Worm (Caenorhabditis elegans): Measurements from ENCODE around the gene flad-1.

ce11 chrII:9984866-9985336, 41.0 kb downstream of the flad-1 start:
- TF ChIP-seq ceh-36 (tag; optimal IDR thresholded peaks at IDR 0.05) (no peak), F13C5.2 (tag; optimal IDR thresholded peaks at IDR 0.05) (peak; percentile 49), sea-1 (GFP tag; conservative IDR thresholded peaks at IDR 0.05) (no peak), ama-1 (optimal IDR thresholded peaks at IDR 0.05) (no peak)
